Worm (Caenorhabditis elegans): ENCODE results near the gene dhhc-4.

- TF ChIP-seq dao-5 (tag; optimal IDR thresholded peaks at IDR 0.05) (no peak), W03F9.2 (tag; optimal IDR thresholded peaks at IDR 0.05) (no peak), him-1 (tag; optimal IDR thresholded peaks at IDR 0.05) (no peak)
These were observed 23.7 kb upstream of the dhhc-4 start, which contains the start of gene alg-4 for ce11 chrIII:9891324-9891723.
